Worm (Caenorhabditis elegans) whole organism, L2 larva: ENCODE results near the gene C07A9.13.

Experiments used
- C34F6.9 ChIP-seq: fragments of 150-350 bp; optimal IDR thresholded peaks from 2 replicates; lab custom pipeline; 2014; ENCODE audit warnings: missing biosample characterization, missing genetic modification characterization
- elt-1 ChIP-seq: fragments of 150-350 bp; optimal IDR thresholded peaks from 2 replicates; lab custom pipeline; 2014; ENCODE audit warnings: missing biosample characterization, missing genetic modification characterization
- nhr-10 ChIP-seq: sonication (generic microtip); optimal IDR thresholded peaks from 2 replicates; lab custom pipeline; 2017; ENCODE audit warnings: missing biosample characterization, missing genetic modification characterization

ce11 chrIII:9665490-9666179 lies 15.5 kb downstream of the C07A9.13 start:
- TF ChIP-seq C34F6.9 (peak; percentile 67), nhr-10 (no peak), elt-1 (tag; lab: Kevin White, UChicago) (no peak)
